Fruit fly (Drosophila melanogaster) whole organism, embryonic: ENCODE data around the gene CG31100.

Experiments used
- Blimp-1 ChIP-seq: fragments of 200-800 bp; sonication (Bioruptor generic); optimal IDR thresholded peaks from 3 replicates; lab custom pipeline; 2018; ENCODE audit warnings: missing biosample characterization, missing genetic modification characterization, mild to moderate bottlenecking, moderate library complexity, missing genetic modification reagents
- CG12071 ChIP-seq: fragments of 200-800 bp; sonication (Bioruptor generic); optimal IDR thresholded peaks from 3 replicates; lab custom pipeline; 2018; ENCODE audit warnings: missing biosample characterization, mild to moderate bottlenecking, missing genetic modification characterization
- CG12659 ChIP-seq: fragments of 200-800 bp; sonication (Bioruptor generic); optimal IDR thresholded peaks from 3 replicates; lab custom pipeline; 2017; ENCODE audit warnings: mild to moderate bottlenecking, missing biosample characterization, missing genetic modification reagents, missing genetic modification characterization
- CG13123 ChIP-seq: fragments of 200-800 bp; sonication (Bioruptor generic); optimal IDR thresholded peaks from 2 replicates; lab custom pipeline; 2016; ENCODE audit warnings: missing biosample characterization, missing genetic modification characterization
- CG13894 ChIP-seq: fragments of 200-800 bp; sonication (Bioruptor generic); optimal IDR thresholded peaks from 3 replicates; lab custom pipeline; 2018; ENCODE audit warnings: missing biosample characterization, mild to moderate bottlenecking, missing genetic modification characterization, moderate library complexity
- CG14710 ChIP-seq: fragments of 200-800 bp; sonication (Bioruptor generic); optimal IDR thresholded peaks from 3 replicates; lab custom pipeline; 2019; ENCODE audit warnings: missing biosample characterization, mild to moderate bottlenecking, missing genetic modification characterization, moderate library complexity
- CG15269 ChIP-seq: fragments of 200-800 bp; sonication (Bioruptor generic); optimal IDR thresholded peaks from 2 replicates; lab custom pipeline; 2018; ENCODE audit warnings: missing biosample characterization, mild to moderate bottlenecking, missing genetic modification characterization, moderate library complexity
- CG1602 ChIP-seq: fragments of 200-800 bp; sonication (Bioruptor generic); optimal IDR thresholded peaks from 3 replicates; lab custom pipeline; 2016; ENCODE audit warnings: missing biosample characterization, missing genetic modification characterization
- CG1603 ChIP-seq: fragments of 200-800 bp; sonication (Bioruptor generic); optimal IDR thresholded peaks from 2 replicates; lab custom pipeline; 2019; ENCODE audit warnings: missing biosample characterization, mild to moderate bottlenecking, missing genetic modification characterization, moderate library complexity
- CG17829 ChIP-seq: fragments of 200-800 bp; optimal IDR thresholded peaks from 2 replicates; lab custom pipeline; 2019; ENCODE audit warnings: missing biosample characterization, mild to moderate bottlenecking, missing genetic modification characterization, moderate library complexity
- CG1832 ChIP-seq: fragments of 200-800 bp; sonication (Bioruptor generic); optimal IDR thresholded peaks from 2 replicates; lab custom pipeline; 2017; ENCODE audit warnings: missing biosample characterization, mild to moderate bottlenecking, missing genetic modification characterization, inconsistent platforms
- CG18619 ChIP-seq: fragments of 200-800 bp; sonication (Bioruptor generic); optimal IDR thresholded peaks from 3 replicates; lab custom pipeline; 2017; ENCODE audit warnings: missing biosample characterization, mild to moderate bottlenecking, missing genetic modification characterization
- CG30020 ChIP-seq: fragments of 200-800 bp; optimal IDR thresholded peaks from 2 replicates; lab custom pipeline; 2019; ENCODE audit warnings: missing biosample characterization, mild to moderate bottlenecking, missing genetic modification characterization, moderate library complexity
- CG33213 ChIP-seq: fragments of 200-800 bp; sonication (Bioruptor generic); optimal IDR thresholded peaks from 3 replicates; lab custom pipeline; 2016; ENCODE audit warnings: missing biosample characterization, missing genetic modification characterization
- CG3407 ChIP-seq: fragments of 200-800 bp; sonication (Bioruptor generic); optimal IDR thresholded peaks from 2 replicates; lab custom pipeline; 2018; ENCODE audit warnings: missing biosample characterization, mild to moderate bottlenecking, missing genetic modification characterization
- CG6683 ChIP-seq: fragments of 200-800 bp; sonication (Bioruptor generic); optimal IDR thresholded peaks from 2 replicates; lab custom pipeline; 2017; ENCODE audit warnings: missing biosample characterization, mild to moderate bottlenecking, missing genetic modification characterization, missing genetic modification reagents
- CG6689 ChIP-seq: fragments of 200-800 bp; sonication (Bioruptor generic); IDR thresholded peaks from 2 replicates; pipeline ENCODE4 v1.3.6; 2022; ENCODE audit warnings: missing biosample characterization, missing genetic modification characterization
- CG7357 ChIP-seq: fragments of 200-800 bp; sonication (Bioruptor generic); IDR thresholded peaks from 3 replicates; pipeline ENCODE4 v1.3.6; 2022; ENCODE audit warnings: missing biosample characterization, missing genetic modification characterization
- CG7556 ChIP-seq: fragments of 200-800 bp; sonication (Bioruptor generic); optimal IDR thresholded peaks from 2 replicates; lab custom pipeline; 2017; ENCODE audit warnings: missing biosample characterization, mild to moderate bottlenecking, missing genetic modification characterization
- CG8944 ChIP-seq: fragments of 200-800 bp; sonication (Bioruptor generic); optimal IDR thresholded peaks from 3 replicates; lab custom pipeline; 2016; ENCODE audit warnings: missing biosample characterization, missing genetic modification characterization
- CkIIα-i1 ChIP-seq: fragments of 200-800 bp; sonication (Bioruptor generic); IDR thresholded peaks from 2 replicates; pipeline ENCODE4 v1.3.6; 2022; ENCODE audit warnings: missing biosample characterization, missing genetic modification characterization
- E2f1 ChIP-seq: fragments of 200-800 bp; sonication (Bioruptor generic); IDR thresholded peaks from 2 replicates; pipeline ENCODE4 v1.3.6; 2022; ENCODE audit warnings: missing biosample characterization, missing genetic modification characterization
- HLHmδ ChIP-seq: fragments of 200-800 bp; sonication (Bioruptor generic); optimal IDR thresholded peaks from 2 replicates; lab custom pipeline; 2018; ENCODE audit warnings: missing biosample characterization, mild to moderate bottlenecking, missing genetic modification characterization, moderate library complexity
- Hand ChIP-seq: fragments of 200-800 bp; sonication (Bioruptor generic); optimal IDR thresholded peaks from 2 replicates; lab custom pipeline; 2017; ENCODE audit warnings: mild to moderate bottlenecking, missing biosample characterization, missing genetic modification reagents, missing genetic modification characterization
- Lim3 ChIP-seq: fragments of 200-800 bp; sonication (Bioruptor generic); IDR thresholded peaks from 2 replicates; pipeline ENCODE4 v1.3.6; 2022; ENCODE audit warnings: missing biosample characterization, missing genetic modification characterization
- Max ChIP-seq: fragments of 200-800 bp; sonication (Bioruptor generic); optimal IDR thresholded peaks from 2 replicates; lab custom pipeline; 2016; ENCODE audit warnings: missing biosample characterization, mild to moderate bottlenecking, missing genetic modification characterization
- Mrtf ChIP-seq: fragments of 200-800 bp; sonication (Bioruptor generic); IDR thresholded peaks from 3 replicates; pipeline ENCODE4 v1.3.6; 2022; ENCODE audit warnings: missing biosample characterization, missing genetic modification characterization
- NC2α ChIP-seq: fragments of 200-800 bp; sonication (Bioruptor generic); optimal IDR thresholded peaks from 2 replicates; lab custom pipeline; 2016; ENCODE audit warnings: missing biosample characterization, missing genetic modification characterization
- Nf-YB ChIP-seq: fragments of 200-800 bp; sonication (Bioruptor generic); optimal IDR thresholded peaks from 3 replicates; lab custom pipeline; 2019; ENCODE audit warnings: missing biosample characterization, mild to moderate bottlenecking, missing genetic modification characterization, moderate library complexity
- Sox100B ChIP-seq: fragments of 200-800 bp; sonication (Bioruptor generic); optimal IDR thresholded peaks from 3 replicates; lab custom pipeline; 2018; ENCODE audit warnings: missing biosample characterization, mild to moderate bottlenecking, missing genetic modification characterization
- Spps ChIP-seq: fragments of 200-800 bp; sonication (Bioruptor generic); optimal IDR thresholded peaks from 2 replicates; lab custom pipeline; 2018; ENCODE audit warnings: missing biosample characterization, mild to moderate bottlenecking, missing genetic modification characterization
- Taf1 ChIP-seq: fragments of 200-800 bp; sonication (Bioruptor generic); IDR thresholded peaks from 2 replicates; pipeline ENCODE4 v1.3.6; 2022; ENCODE audit warnings: missing biosample characterization, missing genetic modification characterization
- aop ChIP-seq: fragments of 200-800 bp; sonication (Bioruptor generic); IDR thresholded peaks from 2 replicates; pipeline ENCODE4 v1.3.6; 2022; ENCODE audit warnings: missing biosample characterization, missing genetic modification characterization
- dimm ChIP-seq: fragments of 200-800 bp; sonication (Bioruptor generic); IDR thresholded peaks from 2 replicates; pipeline ENCODE4 v1.3.6; 2022; ENCODE audit warnings: missing biosample characterization, missing genetic modification characterization
- grn ChIP-seq: fragments of 200-800 bp; sonication (Bioruptor generic); optimal IDR thresholded peaks from 3 replicates; lab custom pipeline; 2017; ENCODE audit warnings: missing biosample characterization, missing genetic modification characterization
- gt ChIP-seq: fragments of 200-800 bp; sonication (Bioruptor generic); IDR thresholded peaks from 2 replicates; pipeline ENCODE4 v1.3.6; 2022; ENCODE audit warnings: missing biosample characterization, missing genetic modification characterization
- h ChIP-seq: fragments of >200 bp; optimal IDR thresholded peaks from 2 replicates; lab custom pipeline; 2017
- kah ChIP-seq: fragments of 200-800 bp; sonication (Bioruptor generic); optimal IDR thresholded peaks from 2 replicates; lab custom pipeline; 2018; ENCODE audit warnings: missing biosample characterization, mild to moderate bottlenecking, missing genetic modification characterization
- kay ChIP-seq: fragments of 200-800 bp; sonication (Bioruptor generic); optimal IDR thresholded peaks from 2 replicates; lab custom pipeline; 2016; ENCODE audit warnings: missing biosample characterization, missing genetic modification characterization
- luna ChIP-seq: fragments of 200-800 bp; sonication (Bioruptor generic); optimal IDR thresholded peaks from 2 replicates; lab custom pipeline; 2016; ENCODE audit warnings: missing biosample characterization, missing genetic modification characterization
- onecut ChIP-seq: fragments of 200-800 bp; sonication (Bioruptor generic); IDR thresholded peaks from 2 replicates; pipeline ENCODE4 v1.3.6; 2022; ENCODE audit warnings: missing biosample characterization, missing genetic modification characterization
- p53 ChIP-seq: fragments of 200-800 bp; sonication (Bioruptor generic); optimal IDR thresholded peaks from 2 replicates; lab custom pipeline; 2016; ENCODE audit warnings: missing biosample characterization, missing genetic modification characterization
- pzg ChIP-seq: fragments of 200-800 bp; sonication (Bioruptor generic); optimal IDR thresholded peaks from 3 replicates; lab custom pipeline; 2018; ENCODE audit warnings: missing biosample characterization, mild to moderate bottlenecking, missing genetic modification characterization, moderate library complexity
- run ChIP-seq: fragments of 200-800 bp; sonication (Bioruptor generic); optimal IDR thresholded peaks from 3 replicates; lab custom pipeline; 2018; ENCODE audit warnings: missing biosample characterization, mild to moderate bottlenecking, missing genetic modification characterization
- salm ChIP-seq: fragments of 200-800 bp; sonication (Bioruptor generic); optimal IDR thresholded peaks from 2 replicates; lab custom pipeline; 2018; ENCODE audit warnings: missing biosample characterization, mild to moderate bottlenecking, missing genetic modification characterization
- so ChIP-seq: fragments of 200-800 bp; sonication (Bioruptor generic); IDR thresholded peaks from 3 replicates; pipeline ENCODE4 v1.3.6; 2022; ENCODE audit warnings: missing biosample characterization, missing genetic modification characterization
- sqz ChIP-seq: fragments of 200-800 bp; sonication (Bioruptor generic); optimal IDR thresholded peaks from 3 replicates; lab custom pipeline; 2018; ENCODE audit warnings: missing biosample characterization, mild to moderate bottlenecking, missing genetic modification characterization
- tup ChIP-seq: fragments of 200-800 bp; sonication (Bioruptor generic); optimal IDR thresholded peaks from 2 replicates; lab custom pipeline; 2016; ENCODE audit warnings: missing biosample characterization, mild to moderate bottlenecking, missing genetic modification characterization, moderate library complexity
- z ChIP-seq: fragments of 200-800 bp; sonication (Bioruptor generic); IDR thresholded peaks from 3 replicates; pipeline ENCODE4 v1.3.6; 2022; ENCODE audit warnings: missing biosample characterization, missing genetic modification characterization

CG31100 gene

DNA sequence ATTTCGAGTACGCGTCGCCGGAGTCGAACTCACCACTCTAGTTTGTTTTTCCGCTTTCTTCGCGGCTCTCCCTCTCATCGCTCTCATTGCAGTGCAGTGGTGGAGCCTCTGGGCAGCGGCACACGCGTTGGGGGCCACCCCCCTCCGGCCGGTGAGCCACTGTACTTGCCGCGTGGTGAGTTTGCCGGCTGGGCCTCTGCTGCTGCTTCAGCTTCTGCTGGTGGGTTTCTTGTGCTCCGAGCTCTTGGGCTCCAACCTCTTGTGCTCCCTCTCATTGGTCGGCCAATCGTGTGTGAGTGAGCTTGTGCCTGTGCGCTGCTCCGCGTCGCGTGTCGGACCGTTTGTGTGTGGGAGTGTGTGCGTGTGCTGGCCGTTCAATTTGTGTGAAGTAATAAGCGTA lies 49.6 kb upstream of the CG31100 start (continued):
- TF ChIP-seq CkIIα-i1 (GFP tag; lab: Robert Waterston, UW) (no peak), gt (GFP tag; lab: Robert Waterston, UW) (no peak), CG7556 (GFP tag; lab: Kevin White, UChicago) (peak; percentile 28), dimm (GFP tag; lab: Robert Waterston, UW) (no peak)

DNA sequence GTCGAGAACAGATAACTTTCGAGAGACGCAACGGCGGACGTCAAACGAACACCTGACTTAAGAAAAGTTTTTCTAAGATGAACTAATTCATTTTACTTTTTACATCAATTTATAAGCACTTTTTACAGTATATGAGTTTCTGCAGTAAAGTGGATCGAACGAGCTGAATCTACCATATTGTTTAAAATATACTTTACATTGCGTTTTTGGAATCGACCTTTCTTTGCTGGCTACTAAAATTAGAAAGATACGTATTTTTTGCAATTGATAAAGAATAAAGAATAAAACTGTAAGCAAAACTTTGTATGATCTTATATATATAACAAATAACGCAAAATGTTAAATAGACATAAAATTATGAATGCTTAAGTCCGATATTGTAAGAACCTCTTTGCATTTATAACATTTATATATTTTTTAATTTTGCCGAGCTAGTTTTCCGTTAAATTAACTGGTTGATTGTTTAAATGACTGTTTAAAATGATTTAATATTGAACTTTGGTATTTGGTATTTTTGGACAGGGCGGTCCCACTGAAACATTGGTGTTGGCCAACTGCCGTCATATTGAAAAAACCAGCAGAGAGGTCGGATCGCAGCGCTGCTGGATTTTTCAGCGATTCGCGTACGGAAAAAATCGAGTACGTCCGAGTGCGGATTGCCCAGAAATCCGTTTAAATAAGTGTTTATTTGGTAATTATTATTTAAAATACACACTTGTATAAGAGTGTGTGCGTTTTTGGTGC lies 48.7 kb upstream of the CG31100 start, which contains the start of gene Kdm2:
Gene Kdm2, plus strand, starts transcription at position 559 of the 744 bp plus-strand sequence.
- TF ChIP-seq run (tag; lab: Kevin White, UChicago) (no peak), pzg (GFP tag; lab: Kevin White, UChicago) (peak; percentile 67), Mrtf (GFP tag; lab: Robert Waterston, UW) (no peak), h (lab: Kevin White, UChicago) (no peak), kah (no peak), CG30020 (peak; percentile 18), CG15269 (peak; percentile 35), Spps (tag; lab: Kevin White, UChicago) (no peak), HLHmδ (GFP tag; lab: Kevin White, UChicago) (peak; percentile 83), CG17829 (tag; lab: Kevin White, UChicago) (peak; percentile 45), Sox100B (GFP tag; lab: Kevin White, UChicago) (no peak), z (no peak), NC2α (GFP tag; lab: Kevin White, UChicago) (no peak), Nf-YB (GFP tag; lab: Kevin White, UChicago) (no peak), so (GFP tag; lab: Robert Waterston, UW) (no peak), CG14710 (tag; lab: Kevin White, UChicago) (peak; percentile 49), CG12071 (GFP tag; lab: Kevin White, UChicago) (peak; percentile 11), CG12659 (peak; percentile 62), aop (GFP tag; lab: Robert Waterston, UW) (no peak), Lim3 (no peak), Taf1 (no peak), E2f1 (GFP tag; lab: Robert Waterston, UW) (no peak), CG1832 (GFP tag; lab: Kevin White, UChicago) (no peak), grn (GFP tag; lab: Kevin White, UChicago) (no peak), CG6683 (GFP tag; lab: Kevin White, UChicago) (no peak), salm (tag; lab: Kevin White, UChicago) (no peak), kay (GFP tag; lab: Kevin White, UChicago) (no peak), Max (peak; percentile 14), luna (no peak), CG1602 (GFP tag; lab: Kevin White, UChicago) (no peak), sqz (peak; percentile 85), onecut (GFP tag; lab: Robert Waterston, UW) (peak; percentile 35), Hand (GFP tag; lab: Kevin White, UChicago) (peak; percentile 26), CG3407 (GFP tag; lab: Kevin White, UChicago) (no peak), CG1603 (tag; lab: Kevin White, UChicago) (peak; percentile 50), CG13894 (peak; percentile 62), CG7357 (GFP tag; lab: Robert Waterston, UW) (no peak), tup (GFP tag; lab: Kevin White, UChicago) (no peak), CG33213 (GFP tag; lab: Kevin White, UChicago) (peak; percentile 21), CG13123 (GFP tag; lab: Kevin White, UChicago) (no peak), CG6689 (no peak), CG18619 (GFP tag; lab: Kevin White, UChicago) (no peak), p53 (GFP tag; lab: Kevin White, UChicago) (no peak), CkIIα-i1 (GFP tag; lab: Robert Waterston, UW) (no peak), Blimp-1 (GFP tag; lab: Kevin White, UChicago) (no peak), CG8944 (GFP tag; lab: Kevin White, UChicago) (no peak)
